In the genomic region with DNA sequence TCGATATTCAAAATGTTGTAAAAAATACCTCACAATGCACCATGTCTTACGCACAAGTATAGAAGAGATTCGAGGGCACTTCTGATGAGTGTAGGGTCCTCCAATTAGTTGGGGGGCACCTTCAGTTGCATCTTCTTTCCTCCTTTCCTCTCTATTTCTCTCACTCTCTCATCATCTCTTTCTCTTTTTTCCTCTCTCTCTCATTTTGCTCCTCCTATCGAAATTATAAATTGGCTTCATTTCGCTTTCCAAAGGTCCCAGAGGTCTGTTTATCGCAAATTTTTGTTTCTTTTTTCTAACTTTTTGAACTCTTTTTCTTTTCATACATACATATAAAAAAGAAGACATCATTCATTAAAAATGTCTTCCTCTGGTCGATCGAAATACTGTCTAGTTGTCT, we compare ENCODE assay signal across 6 worm cellular contexts.
TF ChIP-seq lines count a peak whose summit lies in the region.

No protein-coding gene starts in this region.

TF ChIP-seq in whole organism, L1 larva, 84 proteins besides CTCF, POLR2A, EP300 and RAD21 (continues in another document):
- TF ChIP-seq ceh-88 (GFP tag; IDR thresholded peaks at IDR 0.05; lab: Robert Waterston, UW) (no peak), tbx-2 (tag; optimal IDR thresholded peaks at IDR 0.05; lab: Kevin White, UChicago) (peak; percentile 25), nhr-28 (tag; optimal IDR thresholded peaks at IDR 0.05; lab: Kevin White, UChicago) (no peak), efl-1 (optimal IDR thresholded peaks at IDR 0.05; lab: Kevin White, UChicago) (no peak), efl-1 (GFP tag; optimal IDR thresholded peaks at IDR 0.05 in 1 of 2; lab: Kevin White, UChicago) (peak in 1 of 2 experiments; percentile 75), sup-37 (GFP tag; optimal IDR thresholded peaks at IDR 0.05; lab: Kevin White, UChicago) (no peak), pag-3 (tag; optimal IDR thresholded peaks at IDR 0.05; lab: Kevin White, UChicago; ENCODE audit: borderline replicate concordance, insufficient read depth) (no peak), nhr-90 (tag; optimal IDR thresholded peaks at IDR 0.05; lab: Kevin White, UChicago; ENCODE audit: poor library complexity) (no peak), fkh-10 (GFP tag; optimal IDR thresholded peaks at IDR 0.05; lab: Kevin White, UChicago) (no peak), lin-39 (tag; optimal IDR thresholded peaks at IDR 0.05; lab: Kevin White, UChicago) (no peak), fkh-4 (tag; optimal IDR thresholded peaks at IDR 0.05; lab: Kevin White, UChicago; ENCODE audit: borderline replicate concordance) (no peak), nhr-237 (tag; optimal IDR thresholded peaks at IDR 0.05; lab: Kevin White, UChicago) (no peak), swsn-7 (tag; optimal IDR thresholded peaks at IDR 0.05; lab: Kevin White, UChicago) (peak; percentile 18), lin-14 (GFP tag; optimal IDR thresholded peaks at IDR 0.05; lab: Kevin White, UChicago) (peak; percentile 69)

TF ChIP-seq in whole organism, L2 larva, 48 proteins besides CTCF, POLR2A, EP300 and RAD21:
- TF ChIP-seq lin-13 (GFP tag; optimal IDR thresholded peaks at IDR 0.05; lab: Kevin White, UChicago) (no peak), mab-5 (tag; optimal IDR thresholded peaks at IDR 0.05; lab: Kevin White, UChicago) (no peak), ztf-4 (tag; optimal IDR thresholded peaks at IDR 0.05; lab: Kevin White, UChicago) (no peak), nhr-21 (tag; optimal IDR thresholded peaks at IDR 0.05; lab: Kevin White, UChicago) (no peak), lsy-2 (tag; optimal IDR thresholded peaks at IDR 0.05; lab: Kevin White, UChicago) (peak in 1 of 2 experiments; percentile 7), C34F6.9 (tag; optimal IDR thresholded peaks at IDR 0.05; lab: Kevin White, UChicago) (peak; percentile 18), unc-39 (tag; optimal IDR thresholded peaks at IDR 0.05; lab: Kevin White, UChicago) (no peak)

TF ChIP-seq in whole organism, L3 larva, 47 proteins besides CTCF, POLR2A, EP300 and RAD21:
- peak; percentile 14 for TF ChIP-seq nfya-1 (tag; optimal IDR thresholded peaks at IDR 0.05; lab: Kevin White, UChicago; ENCODE audit: insufficient read depth)
- no peak for TF ChIP-seq fos-1 (tag; optimal IDR thresholded peaks at IDR 0.05; lab: Kevin White, UChicago)
- no peak for TF ChIP-seq skn-1 (tag; optimal IDR thresholded peaks at IDR 0.05; lab: Kevin White, UChicago)
- no peak for TF ChIP-seq ceh-9 (tag; optimal IDR thresholded peaks at IDR 0.05; lab: Kevin White, UChicago)
TF ChIP-seq in whole organism, L3 larva: peak in this region for 1.

TF ChIP-seq in whole organism, late embryonic, 69 proteins besides CTCF, POLR2A, EP300 and RAD21:
- TF ChIP-seq ceh-19 (GFP tag; optimal IDR thresholded peaks at IDR 0.05; lab: Kevin White, UChicago) (no peak), ceh-34 (tag; optimal IDR thresholded peaks at IDR 0.05; lab: Kevin White, UChicago) (peak; percentile 12), unc-55 (GFP tag; optimal IDR thresholded peaks at IDR 0.05; lab: Kevin White, UChicago) (peak; percentile 72), lim-6 (tag; optimal IDR thresholded peaks at IDR 0.05; lab: Kevin White, UChicago) (no peak), unc-42 (tag; optimal IDR thresholded peaks at IDR 0.05; lab: Kevin White, UChicago) (peak; percentile 28), nfya-1 (tag; optimal IDR thresholded peaks at IDR 0.05; lab: Kevin White, UChicago) (peak; percentile 31)

TF ChIP-seq in whole organism, mixed stage, embryonic, 35 proteins besides CTCF, POLR2A, EP300 and RAD21:
- TF ChIP-seq ces-1 (GFP tag; optimal IDR thresholded peaks at IDR 0.05; lab: Kevin White, UChicago): peak; percentile 75
- no peak for TF ChIP-seq lsy-2 (tag; optimal IDR thresholded peaks at IDR 0.05; lab: Kevin White, UChicago)

TF ChIP-seq in whole organism, young adult, 124 proteins besides CTCF, POLR2A, EP300 and RAD21:
- TF ChIP-seq F33H1.4 (GFP tag; IDR thresholded peaks at IDR 0.05; lab: Robert Waterston, UW): no peak
- no peak for TF ChIP-seq aptf-3 (GFP tag; IDR thresholded peaks at IDR 0.05; lab: Robert Waterston, UW)
- no peak for TF ChIP-seq atf-7 (tag; optimal IDR thresholded peaks at IDR 0.05; lab: Kevin White, UChicago)
- no peak for TF ChIP-seq K11D2.4 (GFP tag; IDR thresholded peaks at IDR 0.05; lab: Robert Waterston, UW)
- peak; percentile 28; the same call in 1 of the 2 replicates for TF ChIP-seq hmg-1.2 (GFP tag; IDR thresholded peaks at IDR 0.05; lab: Robert Waterston, UW)
- TF ChIP-seq C17E4.6 (GFP tag; IDR thresholded peaks at IDR 0.05; lab: Robert Waterston, UW): no peak
- TF ChIP-seq B0019.2 (GFP tag; conservative IDR thresholded peaks at IDR 0.05; lab: Robert Waterston, UW): no peak
- TF ChIP-seq D2030.7 (GFP tag; IDR thresholded peaks at IDR 0.05; lab: Robert Waterston, UW): no peak
